Worm (Caenorhabditis elegans): ENCODE data around the gene rif-1.2.

ce11 chrX:12348329-12348728 lies 22.9 kb downstream of the rif-1.2 start, which contains the start of gene F42F12.14:
- no peak for TF ChIP-seq pqm-1 (tag; optimal IDR thresholded peaks at IDR 0.05)
- TF ChIP-seq tbx-2 (tag; optimal IDR thresholded peaks at IDR 0.05), result no peak
- no peak for TF ChIP-seq mdl-1 (tag; optimal IDR thresholded peaks at IDR 0.05)
- no peak for TF ChIP-seq mep-1 (tag; optimal IDR thresholded peaks at IDR 0.05)
- TF ChIP-seq mef-2 (tag; optimal IDR thresholded peaks at IDR 0.05), result no peak
- TF ChIP-seq fkh-4 (tag; optimal IDR thresholded peaks at IDR 0.05; ENCODE audit: borderline replicate concordance), result no peak
- no peak for TF ChIP-seq aly-2 (tag; optimal IDR thresholded peaks at IDR 0.05)
- no peak for TF ChIP-seq alr-1 (tag; optimal IDR thresholded peaks at IDR 0.05; ENCODE audit: borderline replicate concordance)
